Fruit fly (Drosophila melanogaster) Kc167 (cell line): Measurements from ENCODE around the gene sav.

Source experiments
- Myc ChIP-seq: fragments of >200 bp; optimal IDR thresholded peaks from 2 replicates; lab custom pipeline; 2017; ENCODE audit warnings: missing external identifiers
- Sin3A ChIP-seq: fragments of >200 bp; optimal IDR thresholded peaks from 2 replicates; lab custom pipeline; 2018; ENCODE audit warnings: missing external identifiers
- h ChIP-seq: fragments of >200 bp; optimal IDR thresholded peaks from 3 replicates; lab custom pipeline; 2018; ENCODE audit warnings: missing external identifiers
- insv ChIP-seq: fragments of >200 bp; optimal IDR thresholded peaks from 3 replicates; lab custom pipeline; 2018; ENCODE audit warnings: missing external identifiers
- psq ChIP-seq: fragments of >200 bp; optimal IDR thresholded peaks from 2 replicates; lab custom pipeline; 2017; ENCODE audit warnings: missing external identifiers
- ttk ChIP-seq: sonication (Bioruptor generic); optimal IDR thresholded peaks from 2 replicates; lab custom pipeline; 2017; ENCODE audit warnings: missing external identifiers

Gene sav

DNA sequence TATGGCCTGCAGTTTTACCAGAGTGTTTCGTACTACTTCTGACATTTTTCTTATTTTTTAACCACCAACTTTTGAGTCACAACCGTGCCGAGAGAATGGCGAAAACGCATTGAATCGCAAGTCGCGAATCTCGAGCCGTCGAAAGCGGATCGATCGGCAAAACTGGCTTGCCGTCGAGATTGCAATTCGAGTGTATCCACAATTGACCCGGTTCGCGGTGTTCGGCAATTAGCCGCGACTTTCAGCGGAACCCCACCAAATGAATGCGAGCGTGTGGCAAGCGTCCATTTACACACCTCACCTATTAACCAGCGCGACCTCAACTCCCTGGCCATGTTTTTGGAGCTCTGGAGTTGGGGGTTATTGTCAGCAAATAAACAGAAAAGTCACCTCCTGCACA lies 25.6 kb downstream of the sav start, which contains the start of gene CG13833:
Gene CG13833 (minus strand): TSS at position 101 of the 400 bp plus-strand sequence.
- TF ChIP-seq psq (no peak), Sin3A (lab: Kevin White, UChicago) (no peak)

DNA sequence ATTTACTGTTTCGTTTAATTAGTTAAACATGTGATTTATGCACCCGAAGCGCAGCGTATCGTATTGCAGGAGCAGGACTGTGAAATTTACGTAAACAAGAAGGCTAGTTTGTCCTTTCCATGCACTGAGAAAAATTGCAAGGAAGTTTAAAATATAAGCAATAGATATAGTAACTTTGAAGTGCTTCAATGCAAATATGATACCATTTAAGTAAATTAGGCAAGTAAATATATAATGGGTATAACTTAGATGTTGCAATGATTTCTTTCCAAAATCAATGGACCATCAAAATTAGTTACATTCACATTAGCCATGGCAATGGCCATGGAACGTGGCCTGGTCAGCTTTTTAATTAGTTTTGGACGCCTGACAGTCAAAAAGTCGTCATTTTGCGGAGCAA lies 30.2 kb downstream of the sav start:
- TF ChIP-seq Myc (lab: Kevin White, UChicago) (no peak), ttk (no peak), h (lab: Kevin White, UChicago) (no peak), insv (lab: Kevin White, UChicago) (no peak), Sin3A (lab: Kevin White, UChicago) (no peak), psq (no peak)

dm6 chr3R:23028506-23028905 lies 32.6 kb downstream of the sav start:
- no peak for TF ChIP-seq Myc (lab: Kevin White, UChicago)
- no peak for TF ChIP-seq psq
- no peak for TF ChIP-seq ttk
- TF ChIP-seq h (lab: Kevin White, UChicago) = no peak
- TF ChIP-seq Sin3A (lab: Kevin White, UChicago) = no peak
- TF ChIP-seq insv (lab: Kevin White, UChicago) = no peak

- TF ChIP-seq insv (lab: Kevin White, UChicago) (no peak), h (lab: Kevin White, UChicago) (no peak), Myc (lab: Kevin White, UChicago) (no peak), Sin3A (lab: Kevin White, UChicago) (no peak), psq (no peak), ttk (no peak)
Observed at dm6 chr3R:23027428-23027813, 33.7 kb downstream of the sav start.

DNA sequence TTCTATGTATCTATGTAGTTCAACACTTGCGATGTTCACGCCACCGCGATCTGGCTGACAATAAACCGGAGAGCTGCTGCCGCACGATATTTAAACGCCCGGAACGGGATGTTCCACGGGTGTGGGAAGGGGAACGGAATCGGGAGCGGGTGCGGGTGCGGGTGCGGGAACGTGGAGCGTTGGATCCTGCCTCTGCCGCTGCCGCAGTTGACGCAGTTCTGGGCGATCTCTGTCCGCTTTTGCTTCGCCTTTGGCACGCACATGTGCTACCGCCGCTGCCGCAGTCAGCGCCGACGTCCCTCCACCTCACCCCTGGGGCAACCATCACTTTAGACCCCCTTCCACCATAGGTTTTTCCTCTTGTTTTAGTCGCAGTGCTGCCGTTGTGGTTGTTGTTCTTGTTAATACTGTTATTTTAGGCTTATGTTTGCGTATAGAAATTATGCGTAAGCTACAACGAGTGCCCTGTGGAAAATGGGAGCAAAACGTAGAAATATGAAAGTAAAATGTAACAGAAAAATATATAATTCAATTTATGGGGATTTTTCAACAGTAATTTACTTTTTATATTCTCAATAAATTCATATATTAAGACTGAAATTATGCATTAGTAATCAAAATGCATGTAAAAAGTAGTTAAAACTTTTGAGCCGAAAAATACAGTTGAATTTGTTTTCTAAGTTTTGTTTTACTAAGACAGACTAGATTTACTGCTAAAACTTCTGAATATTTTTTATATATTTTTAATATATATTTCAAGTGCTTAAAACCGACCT lies 34.3 kb downstream of the sav start, which contains the start of gene lmd:
Gene lmd (minus strand): TSS at position 62 of the 776 bp plus-strand sequence.
- no peak for TF ChIP-seq Sin3A (lab: Kevin White, UChicago)
- TF ChIP-seq ttk = no peak
- TF ChIP-seq h (lab: Kevin White, UChicago) = no peak
- TF ChIP-seq psq = no peak
- TF ChIP-seq Myc (lab: Kevin White, UChicago) = no peak
- TF ChIP-seq insv (lab: Kevin White, UChicago) = no peak

DNA sequence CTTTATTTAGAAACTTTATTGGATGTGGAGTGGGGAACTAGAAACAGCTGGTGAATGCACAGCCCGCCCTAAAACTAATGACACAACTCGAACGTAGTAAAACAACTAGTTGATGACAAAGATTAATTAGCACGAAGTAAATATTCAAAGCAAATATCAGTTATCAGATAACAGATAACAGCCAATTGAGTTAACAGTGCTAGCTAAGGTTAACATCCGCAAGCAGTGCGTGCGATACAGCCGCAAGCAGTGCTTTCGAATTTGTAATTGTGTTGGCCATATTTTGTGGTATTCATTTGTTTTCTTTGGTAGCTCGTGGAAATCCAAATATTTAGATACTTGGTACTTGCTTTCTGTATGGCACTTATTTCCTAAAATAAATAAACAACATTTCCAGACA lies 47.6 kb downstream of the sav start:
- TF ChIP-seq h (lab: Kevin White, UChicago) = no peak
- TF ChIP-seq insv (lab: Kevin White, UChicago) = no peak
- TF ChIP-seq psq = no peak
- TF ChIP-seq Sin3A (lab: Kevin White, UChicago) = no peak

DNA sequence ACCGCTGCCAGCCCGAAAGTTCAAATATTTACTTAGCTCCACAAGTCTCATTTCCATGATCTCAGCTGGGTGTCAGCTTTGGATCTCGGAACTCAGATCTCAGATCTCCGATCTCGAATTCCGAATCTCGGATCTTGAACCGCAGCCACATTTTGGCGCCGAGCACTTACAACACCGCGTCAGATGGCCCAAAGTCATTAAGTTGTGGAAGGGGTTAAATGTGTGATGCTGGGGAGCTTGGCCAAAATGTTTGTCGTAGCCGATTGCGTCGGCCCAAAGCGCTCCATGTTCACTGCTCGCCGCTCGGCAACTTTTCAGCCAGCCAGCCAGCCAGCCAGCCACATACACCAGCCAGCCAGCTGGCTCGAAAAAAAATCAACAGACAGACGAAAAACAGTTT lies 49.1 kb downstream of the sav start, which contains the start of gene CG6688:
Gene CG6688 (plus strand): TSS at position 396 of the 400 bp plus-strand sequence.
- no peak for TF ChIP-seq ttk
- TF ChIP-seq psq = no peak
- TF ChIP-seq Myc (lab: Kevin White, UChicago) = no peak
- no peak for TF ChIP-seq insv (lab: Kevin White, UChicago)
- no peak for TF ChIP-seq h (lab: Kevin White, UChicago)
- TF ChIP-seq Sin3A (lab: Kevin White, UChicago) = no peak

DNA sequence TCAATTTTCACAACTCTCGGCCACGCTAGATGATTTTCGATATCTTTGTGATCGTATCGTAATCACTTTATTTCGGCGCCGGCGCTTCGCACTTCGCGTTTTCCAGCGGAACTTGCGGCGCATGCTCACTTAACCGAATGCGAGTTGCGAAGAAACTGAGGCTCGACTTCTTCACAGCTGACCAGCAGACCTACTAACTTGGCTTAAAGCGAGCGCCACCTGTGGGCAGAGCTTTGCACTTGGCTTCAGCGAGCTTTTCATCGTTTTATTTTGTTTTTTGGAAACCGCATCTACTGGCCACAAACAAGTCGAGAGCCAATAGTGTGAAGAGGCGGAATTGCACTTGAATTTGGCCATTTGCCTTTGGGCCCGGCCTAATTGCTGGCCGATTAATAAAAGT lies 50.7 kb downstream of the sav start, which contains the start of gene CG34375:
Gene CG34375 (minus strand): TSS at position 157 of the 400 bp plus-strand sequence.
- TF ChIP-seq Myc (lab: Kevin White, UChicago) = no peak
- no peak for TF ChIP-seq insv (lab: Kevin White, UChicago)
- TF ChIP-seq h (lab: Kevin White, UChicago) = no peak
- no peak for TF ChIP-seq psq
- TF ChIP-seq Sin3A (lab: Kevin White, UChicago) = no peak
- no peak for TF ChIP-seq ttk

DNA sequence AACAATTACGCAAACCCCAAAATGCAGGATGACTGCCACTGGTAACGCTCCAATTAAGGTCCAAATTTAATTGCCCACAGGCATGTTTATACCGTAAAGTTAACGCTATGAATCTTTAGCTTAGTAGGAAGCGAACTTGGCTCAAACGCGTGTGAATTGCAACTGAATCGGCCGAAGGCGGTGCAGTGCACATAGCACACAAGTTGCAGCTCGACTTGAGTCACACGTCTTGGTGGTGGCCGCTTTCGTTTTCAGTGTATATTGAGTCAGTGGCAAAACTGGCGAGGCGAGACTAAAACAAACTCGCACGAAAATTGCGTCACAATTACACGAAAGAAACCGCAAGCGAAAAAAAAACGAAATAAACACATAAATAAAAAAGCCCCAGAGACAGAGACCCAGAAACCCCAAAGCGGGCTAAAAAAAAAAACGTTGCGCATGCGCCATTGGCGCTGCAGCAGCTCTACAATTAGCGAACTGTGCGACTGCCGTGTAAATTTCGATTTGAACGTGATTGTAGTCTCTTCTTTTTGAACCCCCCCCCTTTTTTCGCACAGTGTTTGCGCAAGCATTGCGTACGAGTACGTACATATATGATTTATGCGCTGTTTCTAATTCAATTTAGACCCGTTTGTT lies 51.5 kb downstream of the sav start:
- TF ChIP-seq h (lab: Kevin White, UChicago) (no peak), Sin3A (lab: Kevin White, UChicago) (no peak), insv (lab: Kevin White, UChicago) (no peak)
